Fruit fly (Drosophila melanogaster): ENCODE data around the gene CG15599.

CG15599 gene

DNA sequence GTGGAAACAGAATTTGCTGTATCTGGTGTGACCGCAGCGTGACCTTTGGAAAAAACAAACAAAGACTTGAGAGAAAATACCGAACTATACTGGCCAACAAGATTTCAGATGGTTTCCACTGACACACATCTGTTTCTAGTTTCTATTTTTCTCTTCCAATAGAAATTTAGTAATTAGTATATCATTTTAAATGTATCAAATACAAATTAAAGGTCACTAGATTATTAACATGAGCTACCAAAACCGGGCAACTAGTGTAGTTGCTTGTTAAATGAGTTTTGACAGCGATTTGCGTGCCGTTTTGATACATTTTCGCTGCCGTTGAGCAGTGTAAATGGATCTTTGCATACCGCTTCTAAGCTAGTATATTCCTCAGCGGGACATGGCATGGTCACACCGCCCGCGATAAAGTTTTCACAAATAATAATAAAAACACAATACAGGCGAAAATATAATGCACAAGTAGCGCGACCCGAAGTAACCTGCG is 15.1 kb upstream of the CG15599 start, which contains the start of the genes Pis and Hap40 (continued):
- TF ChIP-seq CG7987 (GFP tag; optimal IDR thresholded peaks at IDR 0.05): no peak
- no peak for TF ChIP-seq toy (GFP tag; IDR thresholded peaks at IDR 0.05)
- no peak for TF ChIP-seq ash1 (GFP tag; optimal IDR thresholded peaks at IDR 0.05)
- no peak for TF ChIP-seq Doc2 (GFP tag; IDR thresholded peaks at IDR 0.05)
- TF ChIP-seq CG12769 (tag; optimal IDR thresholded peaks at IDR 0.05): peak; percentile 61
- no peak for TF ChIP-seq Neu2 (GFP tag; optimal IDR thresholded peaks at IDR 0.05; ENCODE audit: borderline replicate concordance)
- peak; percentile 86 for TF ChIP-seq lmd (GFP tag; IDR thresholded peaks at IDR 0.05)
- peak; percentile 51; the same call in 1 of the 2 replicates for TF ChIP-seq cas (GFP tag; IDR thresholded peaks at IDR 0.05)
- peak; percentile 26; the same call in 1 of the 2 replicates for TF ChIP-seq H2.0 (GFP tag; IDR thresholded peaks at IDR 0.05)
- TF ChIP-seq CG6683 (GFP tag; optimal IDR thresholded peaks at IDR 0.05): no peak
- no peak for TF ChIP-seq CG8359 (GFP tag; optimal IDR thresholded peaks at IDR 0.05; ENCODE audit: borderline replicate concordance)
- TF ChIP-seq CG17186 (GFP tag; optimal IDR thresholded peaks at IDR 0.05): peak; percentile 10
- no peak for TF ChIP-seq tup (GFP tag; optimal IDR thresholded peaks at IDR 0.05)
- peak; percentile 49; the same call in 1 of the 2 replicates for TF ChIP-seq CG7372 (GFP tag; IDR thresholded peaks at IDR 0.05)
- TF ChIP-seq CG13894 (tag; optimal IDR thresholded peaks at IDR 0.05): peak; percentile 74
- TF ChIP-seq pros (GFP tag; optimal IDR thresholded peaks at IDR 0.05): no peak
- peak; percentile 11 for TF ChIP-seq Spps (tag; optimal IDR thresholded peaks at IDR 0.05)
- TF ChIP-seq Fer1 (GFP tag; optimal IDR thresholded peaks at IDR 0.05): peak; percentile 42
- TF ChIP-seq Fer2 (tag; optimal IDR thresholded peaks at IDR 0.05): peak; percentile 64
- no peak for TF ChIP-seq MESR4 (GFP tag; optimal IDR thresholded peaks at IDR 0.05)
- TF ChIP-seq CG7357 (GFP tag; IDR thresholded peaks at IDR 0.05): peak; percentile 97
- TF ChIP-seq CG15514 (GFP tag; optimal IDR thresholded peaks at IDR 0.05): peak; percentile 47
- no peak for TF ChIP-seq chinmo (GFP tag; IDR thresholded peaks at IDR 0.05; ENCODE audit: partially characterized antibody)
- peak; percentile 85 for TF ChIP-seq Rfx (GFP tag; IDR thresholded peaks at IDR 0.05)
- TF ChIP-seq CG9817 (tag; optimal IDR thresholded peaks at IDR 0.05): peak; percentile 88
- peak; percentile 46; the same call in 1 of the 2 replicates for TF ChIP-seq CG11085 (GFP tag; IDR thresholded peaks at IDR 0.05)
- no peak for TF ChIP-seq kah (GFP tag; optimal IDR thresholded peaks at IDR 0.05)
- peak; percentile 58 for TF ChIP-seq CG31224 (GFP tag; IDR thresholded peaks at IDR 0.05)
- TF ChIP-seq CG15479 (GFP tag; optimal IDR thresholded peaks at IDR 0.05): no peak
- TF ChIP-seq CG4617 (GFP tag; optimal IDR thresholded peaks at IDR 0.05; ENCODE audit: borderline replicate concordance): peak; percentile 77
- TF ChIP-seq CG16863 (GFP tag; optimal IDR thresholded peaks at IDR 0.05): no peak
- TF ChIP-seq Mad (GFP tag; optimal IDR thresholded peaks at IDR 0.05): peak; percentile 61
- peak; percentile 17 for TF ChIP-seq CG3065 (GFP tag; optimal IDR thresholded peaks at IDR 0.05)
- TF ChIP-seq Poxn (GFP tag; IDR thresholded peaks at IDR 0.05): peak; percentile 35; the same call in 1 of the 2 replicates
- no peak for TF ChIP-seq HLH4C (GFP tag; IDR thresholded peaks at IDR 0.05; ENCODE audit: partially characterized antibody)
- TF ChIP-seq zfh1 (GFP tag; IDR thresholded peaks at IDR 0.05): peak; percentile 67; the same call in 2 of the 3 replicates
- no peak for TF ChIP-seq pfk (GFP tag; optimal IDR thresholded peaks at IDR 0.05)
- TF ChIP-seq Trl (optimal IDR thresholded peaks at IDR 0.05): no peak
- TF ChIP-seq Trl (GFP tag; optimal IDR thresholded peaks at IDR 0.05): no peak
- TF ChIP-seq Aef1 (GFP tag; IDR thresholded peaks at IDR 0.05): peak; percentile 72; the same call in 2 of the 3 replicates
- TF ChIP-seq gt (GFP tag; IDR thresholded peaks at IDR 0.05): no peak
- TF ChIP-seq TFAM (GFP tag; optimal IDR thresholded peaks at IDR 0.05): no peak
- peak; percentile 27; the same call in 1 of the 2 replicates for TF ChIP-seq CG32767 (GFP tag; IDR thresholded peaks at IDR 0.05)
- TF ChIP-seq az2 (GFP tag; optimal IDR thresholded peaks at IDR 0.05): peak; percentile 44
- no peak for TF ChIP-seq CG11398 (GFP tag; optimal IDR thresholded peaks at IDR 0.05)
- no peak for TF ChIP-seq CG12071 (GFP tag; optimal IDR thresholded peaks at IDR 0.05)
- peak; percentile 43 for TF ChIP-seq vfl (GFP tag; optimal IDR thresholded peaks at IDR 0.05)
- TF ChIP-seq CG3995 (GFP tag; optimal IDR thresholded peaks at IDR 0.05): peak; percentile 69
- TF ChIP-seq CG17829 (tag; optimal IDR thresholded peaks at IDR 0.05): peak; percentile 80
- TF ChIP-seq klu (GFP tag; IDR thresholded peaks at IDR 0.05): peak; percentile 62; the same call in 1 of the 2 replicates

Measured in whole organism, embryonic.